Worm (Caenorhabditis elegans) whole organism, late embryonic: Measurements from ENCODE around the gene skpo-2.

ENCODE experiments used
- C08G9.2 ChIP-seq: sonication (generic microtip); optimal IDR thresholded peaks from 2 replicates; lab custom pipeline; 2016; ENCODE audit warnings: mild to moderate bottlenecking, missing genetic modification characterization, moderate library complexity, missing compliant biosample characterization
- T23F11.4 ChIP-seq: fragments of 200-800 bp; sonication (Bioruptor generic); optimal IDR thresholded peaks from 2 replicates; lab custom pipeline; 2018; ENCODE audit warnings: mild to moderate bottlenecking, missing genetic modification characterization, missing compliant biosample characterization
- ama-1 ChIP-seq: fragments of 150-350 bp; optimal IDR thresholded peaks from 2 replicates; lab custom pipeline; 2014
- ets-4 ChIP-seq: sonication (generic microtip); optimal IDR thresholded peaks from 2 replicates; lab custom pipeline; 2016; ENCODE audit warnings: missing genetic modification characterization, missing compliant biosample characterization
- fkh-10 ChIP-seq: fragments of 150-350 bp; optimal IDR thresholded peaks from 2 replicates; lab custom pipeline; 2014; ENCODE audit warnings: missing biosample characterization, missing genetic modification reagents, missing genetic modification characterization
- fkh-6 ChIP-seq: sonication (generic microtip); optimal IDR thresholded peaks from 2 replicates; lab custom pipeline; 2016; ENCODE audit warnings: missing genetic modification characterization, missing compliant biosample characterization
- hlh-30 ChIP-seq: sonication (generic microtip); optimal IDR thresholded peaks from 2 replicates; lab custom pipeline; 2017; ENCODE audit warnings: antibody characterized with exemption, missing genetic modification characterization, missing compliant biosample characterization; ENCODE audit not compliant: insufficient read depth
- lin-11 ChIP-seq: fragments of 200-800 bp; sonication (Bioruptor generic); optimal IDR thresholded peaks from 2 replicates; lab custom pipeline; 2018; ENCODE audit warnings: mild to moderate bottlenecking, missing genetic modification characterization, missing compliant biosample characterization
- madf-2 ChIP-seq: sonication (generic microtip); optimal IDR thresholded peaks from 2 replicates; lab custom pipeline; 2017; ENCODE audit warnings: missing genetic modification characterization, missing compliant biosample characterization
- nfya-1 ChIP-seq: sonication (generic microtip); optimal IDR thresholded peaks from 2 replicates; lab custom pipeline; 2017; ENCODE audit warnings: missing genetic modification characterization, mild to moderate bottlenecking, missing compliant biosample characterization, antibody characterized with exemption, moderate library complexity
- nhr-11 ChIP-seq: fragments of 150-350 bp; optimal IDR thresholded peaks from 2 replicates; lab custom pipeline; 2014; ENCODE audit warnings: missing biosample characterization, missing genetic modification characterization
- pqm-1 ChIP-seq: sonication (generic microtip); optimal IDR thresholded peaks from 2 replicates; lab custom pipeline; 2016; ENCODE audit warnings: missing genetic modification characterization, missing compliant biosample characterization
- ref-2 ChIP-seq: sonication (generic microtip); optimal IDR thresholded peaks from 2 replicates; lab custom pipeline; 2016; ENCODE audit warnings: missing genetic modification characterization, missing compliant biosample characterization
- sdc-2 ChIP-seq: sonication (generic microtip); optimal IDR thresholded peaks from 2 replicates; lab custom pipeline; 2016; ENCODE audit warnings: missing genotype, missing genetic modification characterization, missing compliant biosample characterization

- TF ChIP-seq T23F11.4 (GFP tag; lab: Kevin White, UChicago) (no peak), nhr-11 (tag; lab: Kevin White, UChicago) (no peak), hlh-30 (no peak), ets-4 (tag; lab: Kevin White, UChicago) (no peak), C08G9.2 (tag; lab: Kevin White, UChicago) (no peak), nfya-1 (no peak), fkh-6 (tag; lab: Kevin White, UChicago) (no peak), pqm-1 (tag; lab: Kevin White, UChicago) (no peak), fkh-10 (GFP tag; lab: Kevin White, UChicago) (no peak), ref-2 (tag; lab: Kevin White, UChicago) (no peak), madf-2 (tag; lab: Kevin White, UChicago) (no peak), ama-1 (lab: Kevin White, UChicago) (no peak), sdc-2 (tag; lab: Kevin White, UChicago) (no peak), lin-11 (tag; lab: Kevin White, UChicago) (no peak)
Measured at ce11 chrII:3471603-3472002, 35.3 kb upstream of the skpo-2 start, which contains the start of gene Y49F6B.13.
